Worm (Caenorhabditis elegans) whole organism, L4 larva: ENCODE measurements around the gene nlp-63.

ENCODE experiments used
- T20F7.1 ChIP-seq: fragments of 200-800 bp; sonication (Bioruptor generic); optimal IDR thresholded peaks from 2 replicates; lab custom pipeline; 2018; ENCODE audit warnings: mild to moderate bottlenecking, missing genetic modification characterization, missing compliant biosample characterization
- aly-2 ChIP-seq: sonication (generic microtip); optimal IDR thresholded peaks from 2 replicates; lab custom pipeline; 2018; ENCODE audit warnings: missing biosample characterization, missing genetic modification characterization
- ama-1 ChIP-seq: fragments of 150-350 bp; optimal IDR thresholded peaks from 2 replicates; lab custom pipeline; 2014; ENCODE audit warnings: inconsistent platforms, mixed read lengths
- attf-4 ChIP-seq: sonication (generic microtip); optimal IDR thresholded peaks from 3 replicates; lab custom pipeline; 2017; ENCODE audit warnings: missing biosample characterization, missing genetic modification characterization
- cey-2 ChIP-seq: sonication (generic microtip); optimal IDR thresholded peaks from 3 replicates; lab custom pipeline; 2017; ENCODE audit warnings: missing genetic modification characterization, mild to moderate bottlenecking, missing compliant biosample characterization, antibody characterized with exemption, borderline replicate concordance; ENCODE audit not compliant: insufficient read depth
- egl-27 ChIP-seq: sonication (generic microtip); optimal IDR thresholded peaks from 3 replicates; lab custom pipeline; 2017; ENCODE audit warnings: missing biosample characterization, missing genetic modification reagents, missing genetic modification characterization
- nhr-25 ChIP-seq: sonication (generic microtip); optimal IDR thresholded peaks from 2 replicates; lab custom pipeline; 2017; ENCODE audit warnings: missing genetic modification characterization, mild to moderate bottlenecking, missing compliant biosample characterization, antibody characterized with exemption, moderate library complexity, borderline replicate concordance; ENCODE audit not compliant: insufficient read depth
- pqm-1 ChIP-seq: sonication (generic microtip); optimal IDR thresholded peaks from 2 replicates; lab custom pipeline; 2017; ENCODE audit warnings: missing biosample characterization, missing genetic modification characterization
- set-16 ChIP-seq: fragments of 200-800 bp; sonication (Bioruptor generic); IDR thresholded peaks from 2 replicates; pipeline ENCODE4 v1.3.6; 2022; ENCODE audit warnings: missing genetic modification reagents, missing genetic modification characterization, missing compliant biosample characterization
- zag-1 ChIP-seq: fragments of 150-350 bp; optimal IDR thresholded peaks from 2 replicates; lab custom pipeline; 2014; ENCODE audit warnings: missing biosample characterization, missing genetic modification characterization

DNA sequence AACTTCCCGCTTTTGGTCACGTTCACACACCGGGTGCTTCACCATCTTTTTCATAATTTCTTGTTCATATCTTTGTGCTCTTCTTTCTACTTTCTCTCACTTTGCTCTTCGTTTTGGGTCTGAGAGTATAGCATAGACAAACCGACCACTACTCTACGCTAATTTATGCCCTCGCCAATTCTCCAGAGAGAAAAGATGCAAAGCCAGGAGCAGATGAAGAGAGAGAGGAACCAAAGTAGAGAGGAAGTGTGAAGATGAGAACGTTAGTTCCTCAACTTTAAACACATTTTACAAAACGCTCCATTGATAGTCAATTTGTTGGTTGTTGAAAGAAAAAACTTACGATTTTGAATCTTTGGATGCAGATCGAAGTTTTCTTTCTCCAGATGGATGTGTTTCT is 12.5 kb downstream of the nlp-63 start:
- TF ChIP-seq pqm-1 (no peak), egl-27 (no peak), T20F7.1 (GFP tag; lab: Kevin White, UChicago) (no peak), aly-2 (tag; lab: Kevin White, UChicago) (no peak), ama-1 (no peak), attf-4 (no peak), zag-1 (no peak), nhr-25 (tag; lab: Kevin White, UChicago) (no peak), set-16 (GFP tag; lab: Robert Waterston, UW) (no peak), cey-2 (tag; lab: Kevin White, UChicago) (no peak)
